ENCODE assay signal across 1 fruit fly cellular context in the genomic region with DNA sequence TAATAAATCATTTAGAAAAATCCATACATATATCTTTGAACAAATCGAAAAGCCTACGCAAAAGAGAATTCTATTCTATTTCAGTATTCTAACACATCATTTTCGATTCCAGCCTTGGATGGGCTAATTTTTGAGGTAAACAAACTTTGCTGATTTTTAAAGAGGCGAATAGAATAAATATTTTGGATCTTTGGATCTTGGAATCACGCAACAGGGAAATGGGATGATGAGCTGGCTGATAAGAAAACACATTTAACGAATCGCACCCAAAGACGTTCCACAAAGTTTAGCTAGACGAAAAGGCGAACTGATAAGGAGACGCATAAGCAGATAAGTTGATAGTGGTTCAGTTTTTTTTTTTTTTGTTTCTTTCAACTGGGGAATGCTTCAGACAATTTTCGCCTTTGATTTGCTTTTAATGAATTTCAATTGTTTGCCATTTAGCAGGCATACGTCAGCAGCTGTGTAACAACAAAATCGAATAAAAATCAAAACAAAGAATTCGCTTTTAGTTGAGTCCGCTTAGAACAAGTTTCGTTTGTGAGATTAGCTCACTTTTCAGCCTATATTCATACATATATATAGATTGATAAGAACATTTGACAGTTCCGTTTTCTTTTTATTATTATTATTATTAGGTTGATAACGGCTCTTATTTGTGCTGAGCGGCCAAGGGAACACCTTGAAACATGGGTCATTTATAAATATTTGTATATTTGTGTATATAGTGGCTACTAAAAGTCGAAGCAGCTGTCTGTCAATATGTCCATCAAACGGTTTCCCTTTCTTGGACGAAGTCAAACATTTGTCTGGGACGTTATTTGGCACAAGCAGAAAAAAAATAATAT.
TF ChIP-seq lines count a peak whose summit lies in the region.

No protein-coding gene starts in this region.

TF ChIP-seq in whole organism, embryonic, 481 proteins besides CTCF, POLR2A, EP300 and RAD21 (continued from another document and continues in another):
- TF ChIP-seq CG15696 (tag; optimal IDR thresholded peaks at IDR 0.05; lab: Kevin White, UChicago) (peak; percentile 69), Kr (GFP tag; optimal IDR thresholded peaks at IDR 0.05; lab: Kevin White, UChicago) (peak; percentile 41), CG12659 (GFP tag; optimal IDR thresholded peaks at IDR 0.05; lab: Kevin White, UChicago) (peak; percentile 1), zfh1 (GFP tag; IDR thresholded peaks at IDR 0.05; lab: Robert Waterston, UW) (no peak), zen (tag; optimal IDR thresholded peaks at IDR 0.05; lab: Kevin White, UChicago) (no peak), scrt (GFP tag; optimal IDR thresholded peaks at IDR 0.05; lab: Kevin White, UChicago) (peak; percentile 7), CG18262 (tag; optimal IDR thresholded peaks at IDR 0.05; lab: Kevin White, UChicago) (peak; percentile 20), CG10209 (GFP tag; optimal IDR thresholded peaks at IDR 0.05; lab: Kevin White, UChicago) (peak; percentile 60), CG2202 (tag; optimal IDR thresholded peaks at IDR 0.05; lab: Kevin White, UChicago) (peak; percentile 47), CG31388 (GFP tag; optimal IDR thresholded peaks at IDR 0.05; lab: Kevin White, UChicago) (no peak), Spps (tag; optimal IDR thresholded peaks at IDR 0.05; lab: Kevin White, UChicago) (no peak), CG9727 (GFP tag; optimal IDR thresholded peaks at IDR 0.05; lab: Kevin White, UChicago) (peak; percentile 35), CG11696 (GFP tag; IDR thresholded peaks at IDR 0.05; lab: Robert Waterston, UW) (no peak), psq (GFP tag; optimal IDR thresholded peaks at IDR 0.05; lab: Kevin White, UChicago) (no peak), CG4707 (GFP tag; optimal IDR thresholded peaks at IDR 0.05; lab: Kevin White, UChicago) (peak; percentile 39), CG10274 (GFP tag; optimal IDR thresholded peaks at IDR 0.05; lab: Kevin White, UChicago) (no peak), CG7372 (GFP tag; IDR thresholded peaks at IDR 0.05; lab: Robert Waterston, UW) (no peak), sqz (GFP tag; optimal IDR thresholded peaks at IDR 0.05; lab: Kevin White, UChicago) (no peak), CG30431 (GFP tag; optimal IDR thresholded peaks at IDR 0.05; lab: Kevin White, UChicago) (no peak), CG13296 (GFP tag; optimal IDR thresholded peaks at IDR 0.05; lab: Kevin White, UChicago) (no peak), CG1233 (GFP tag; optimal IDR thresholded peaks at IDR 0.05; lab: Kevin White, UChicago) (peak; percentile 10), lab (GFP tag; optimal IDR thresholded peaks at IDR 0.05; lab: Kevin White, UChicago) (peak; percentile 56), MESR4 (GFP tag; optimal IDR thresholded peaks at IDR 0.05; lab: Kevin White, UChicago) (no peak), zfh2 (GFP tag; optimal IDR thresholded peaks at IDR 0.05; lab: Kevin White, UChicago) (no peak), CG7745 (tag; optimal IDR thresholded peaks at IDR 0.05; lab: Kevin White, UChicago) (peak; percentile 64), HHEX (GFP tag; optimal IDR thresholded peaks at IDR 0.05; lab: Kevin White, UChicago) (peak; percentile 23), Asciz (GFP tag; optimal IDR thresholded peaks at IDR 0.05; lab: Kevin White, UChicago) (peak; percentile 51), CG8944 (GFP tag; optimal IDR thresholded peaks at IDR 0.05; lab: Kevin White, UChicago) (no peak), Lhr (GFP tag; optimal IDR thresholded peaks at IDR 0.05; lab: Kevin White, UChicago) (peak; percentile 9), nerfin-2 (GFP tag; IDR thresholded peaks at IDR 0.05; lab: Robert Waterston, UW; ENCODE audit: partially characterized antibody) (no peak), CG2678 (tag; optimal IDR thresholded peaks at IDR 0.05; lab: Kevin White, UChicago) (peak; percentile 41), CG18476 (GFP tag; optimal IDR thresholded peaks at IDR 0.05; lab: Kevin White, UChicago) (peak; percentile 27), pfk (GFP tag; optimal IDR thresholded peaks at IDR 0.05; lab: Kevin White, UChicago) (peak; percentile 15), z (GFP tag; IDR thresholded peaks at IDR 0.05; lab: Robert Waterston, UW) (0 out of 3 replicates have a peak, but pooled peaks have one; percentile 42), Fer3 (tag; optimal IDR thresholded peaks at IDR 0.05; lab: Kevin White, UChicago) (peak; percentile 11), onecut (GFP tag; IDR thresholded peaks at IDR 0.05; lab: Robert Waterston, UW) (0 out of 2 replicates have a peak, but pooled peaks have one; percentile 17), Atf6 (GFP tag; IDR thresholded peaks at IDR 0.05; lab: Robert Waterston, UW) (peak; percentile 31; the same call in 1 of the 2 replicates), MTF-1 (GFP tag; optimal IDR thresholded peaks at IDR 0.05; lab: Kevin White, UChicago; ENCODE audit: borderline replicate concordance) (peak; percentile 66), CG17361 (GFP tag; IDR thresholded peaks at IDR 0.05; lab: Robert Waterston, UW) (peak; percentile 19; the same call in 1 of the 3 replicates), Scr (GFP tag; IDR thresholded peaks at IDR 0.05; lab: Robert Waterston, UW; ENCODE audit: partially characterized antibody) (no peak), pzg (GFP tag; optimal IDR thresholded peaks at IDR 0.05; lab: Kevin White, UChicago) (no peak), wek (GFP tag; optimal IDR thresholded peaks at IDR 0.05; lab: Kevin White, UChicago) (peak; percentile 27), tx (GFP tag; optimal IDR thresholded peaks at IDR 0.05; lab: Kevin White, UChicago) (no peak), CG16863 (GFP tag; optimal IDR thresholded peaks at IDR 0.05; lab: Kevin White, UChicago) (no peak), Med (GFP tag; lab: Kevin White, UChicago) (peak; percentile 72), CG34376 (GFP tag; optimal IDR thresholded peaks at IDR 0.05; lab: Kevin White, UChicago) (peak; percentile 78), emc (GFP tag; optimal IDR thresholded peaks at IDR 0.05; lab: Kevin White, UChicago) (no peak), sima (GFP tag; optimal IDR thresholded peaks at IDR 0.05; lab: Kevin White, UChicago) (no peak), dmrt11E (tag; optimal IDR thresholded peaks at IDR 0.05; lab: Kevin White, UChicago) (peak; percentile 59), vnd (GFP tag; IDR thresholded peaks at IDR 0.05; lab: Robert Waterston, UW; ENCODE audit: partially characterized antibody) (no peak), chinmo (GFP tag; IDR thresholded peaks at IDR 0.05; lab: Robert Waterston, UW; ENCODE audit: partially characterized antibody) (no peak), fd102C (GFP tag; optimal IDR thresholded peaks at IDR 0.05; lab: Kevin White, UChicago) (peak; percentile 61), otp (GFP tag; IDR thresholded peaks at IDR 0.05; lab: Robert Waterston, UW) (no peak), CG12391 (tag; optimal IDR thresholded peaks at IDR 0.05; lab: Kevin White, UChicago) (no peak), tna (GFP tag; IDR thresholded peaks at IDR 0.05; lab: Robert Waterston, UW; ENCODE audit: partially characterized antibody) (no peak), Dip3 (GFP tag; optimal IDR thresholded peaks at IDR 0.05; lab: Kevin White, UChicago) (no peak), run (tag; optimal IDR thresholded peaks at IDR 0.05; lab: Kevin White, UChicago) (no peak), CG18599 (GFP tag; optimal IDR thresholded peaks at IDR 0.05; lab: Kevin White, UChicago) (peak; percentile 47), CG12942 (GFP tag; optimal IDR thresholded peaks at IDR 0.05; lab: Kevin White, UChicago) (no peak), sna (GFP tag; IDR thresholded peaks at IDR 0.05; lab: Robert Waterston, UW; ENCODE audit: partially characterized antibody) (no peak), CG17359 (tag; optimal IDR thresholded peaks at IDR 0.05; lab: Kevin White, UChicago) (peak; percentile 34), bsh (GFP tag; optimal IDR thresholded peaks at IDR 0.05; lab: Kevin White, UChicago) (peak in 1 of 2 experiments; percentile 54), croc (GFP tag; conservative IDR thresholded peaks at IDR 0.05; lab: Robert Waterston, UW) (no peak), CG10543 (GFP tag; optimal IDR thresholded peaks at IDR 0.05; lab: Kevin White, UChicago) (peak; percentile 44), CG11085 (GFP tag; IDR thresholded peaks at IDR 0.05; lab: Robert Waterston, UW) (no peak), ac (GFP tag; optimal IDR thresholded peaks at IDR 0.05; lab: Kevin White, UChicago) (peak; percentile 77), H2.0 (GFP tag; IDR thresholded peaks at IDR 0.05; lab: Robert Waterston, UW) (no peak), BtbVII (GFP tag; optimal IDR thresholded peaks at IDR 0.05; lab: Kevin White, UChicago) (peak; percentile 44), trem (tag; optimal IDR thresholded peaks at IDR 0.05; lab: Kevin White, UChicago) (no peak), CG3163 (GFP tag; optimal IDR thresholded peaks at IDR 0.05; lab: Kevin White, UChicago) (no peak), odd (GFP tag; optimal IDR thresholded peaks at IDR 0.05; lab: Kevin White, UChicago) (peak; percentile 37), CG1529 (GFP tag; optimal IDR thresholded peaks at IDR 0.05; lab: Kevin White, UChicago) (peak; percentile 31), Pdp1 (GFP tag; optimal IDR thresholded peaks at IDR 0.05; lab: Kevin White, UChicago) (peak in 1 of 2 experiments; percentile 72), danr (GFP tag; IDR thresholded peaks at IDR 0.05; lab: Robert Waterston, UW) (no peak), sc (optimal IDR thresholded peaks at IDR 0.05; lab: Kevin White, UChicago) (no peak), sc (GFP tag; optimal IDR thresholded peaks at IDR 0.05; lab: Kevin White, UChicago) (peak; percentile 57), CG13424 (tag; optimal IDR thresholded peaks at IDR 0.05; lab: Kevin White, UChicago) (peak; percentile 31), eve (GFP tag; optimal IDR thresholded peaks at IDR 0.05; lab: Kevin White, UChicago) (peak in 1 of 2 experiments; percentile 9), esg (GFP tag; conservative IDR thresholded peaks at IDR 0.05; lab: Robert Waterston, UW) (no peak), ATbp (GFP tag; optimal IDR thresholded peaks at IDR 0.05; lab: Kevin White, UChicago) (peak; percentile 48), CG12769 (tag; optimal IDR thresholded peaks at IDR 0.05; lab: Kevin White, UChicago) (peak; percentile 6), Blimp-1 (GFP tag; optimal IDR thresholded peaks at IDR 0.05; lab: Kevin White, UChicago) (peak; percentile 47), H15 (GFP tag; IDR thresholded peaks at IDR 0.05; lab: Robert Waterston, UW) (no peak), ci (GFP tag; IDR thresholded peaks at IDR 0.05; lab: Robert Waterston, UW) (no peak), CG15601 (tag; optimal IDR thresholded peaks at IDR 0.05; lab: Kevin White, UChicago) (no peak), shn (GFP tag; optimal IDR thresholded peaks at IDR 0.05; lab: Kevin White, UChicago) (no peak), h (optimal IDR thresholded peaks at IDR 0.05; lab: Kevin White, UChicago) (no peak), Jarid2 (GFP tag; optimal IDR thresholded peaks at IDR 0.05; lab: Kevin White, UChicago) (peak; percentile 10), grn (GFP tag; optimal IDR thresholded peaks at IDR 0.05; lab: Kevin White, UChicago) (peak; percentile 2), CG3995 (GFP tag; optimal IDR thresholded peaks at IDR 0.05; lab: Kevin White, UChicago) (no peak), Xrp1 (GFP tag; IDR thresholded peaks at IDR 0.05; lab: Robert Waterston, UW) (peak; percentile 49; the same call in 1 of the 2 replicates), Meics (GFP tag; optimal IDR thresholded peaks at IDR 0.05; lab: Kevin White, UChicago) (no peak), D19A (tag; optimal IDR thresholded peaks at IDR 0.05; lab: Kevin White, UChicago) (no peak), CG17385 (GFP tag; optimal IDR thresholded peaks at IDR 0.05; lab: Kevin White, UChicago) (peak; percentile 5), lilli (GFP tag; optimal IDR thresholded peaks at IDR 0.05; lab: Kevin White, UChicago) (peak; percentile 11), mld (GFP tag; IDR thresholded peaks at IDR 0.05; lab: Robert Waterston, UW; ENCODE audit: partially characterized antibody) (no peak), Chrac-16 (GFP tag; optimal IDR thresholded peaks at IDR 0.05; lab: Kevin White, UChicago) (no peak), CrebB (tag; optimal IDR thresholded peaks at IDR 0.05; lab: Kevin White, UChicago) (peak; percentile 2), CG10147 (GFP tag; optimal IDR thresholded peaks at IDR 0.05; lab: Kevin White, UChicago) (peak; percentile 31), sug (tag; optimal IDR thresholded peaks at IDR 0.05; lab: Kevin White, UChicago) (peak; percentile 56), seq (GFP tag; IDR thresholded peaks at IDR 0.05; lab: Robert Waterston, UW) (0 out of 2 replicates have a peak, but pooled peaks have one; percentile 22), gem (tag; optimal IDR thresholded peaks at IDR 0.05; lab: Kevin White, UChicago) (peak; percentile 56), CG14965 (GFP tag; optimal IDR thresholded peaks at IDR 0.05; lab: Kevin White, UChicago; ENCODE audit: borderline replicate concordance) (no peak), CG14710 (tag; optimal IDR thresholded peaks at IDR 0.05; lab: Kevin White, UChicago) (peak; percentile 36), CG18619 (GFP tag; optimal IDR thresholded peaks at IDR 0.05; lab: Kevin White, UChicago) (peak; percentile 35), Ets65A (GFP tag; lab: Kevin White, UChicago) (no peak), Ets97D (GFP tag; optimal IDR thresholded peaks at IDR 0.05; lab: Kevin White, UChicago) (no peak), HLH54F (GFP tag; optimal IDR thresholded peaks at IDR 0.05; lab: Kevin White, UChicago) (no peak), Sox102F (GFP tag; optimal IDR thresholded peaks at IDR 0.05; lab: Kevin White, UChicago) (peak; percentile 25), hbn (GFP tag; IDR thresholded peaks at IDR 0.05; lab: Robert Waterston, UW; ENCODE audit: partially characterized antibody) (no peak), Eip74EF (GFP tag; optimal IDR thresholded peaks at IDR 0.05; lab: Kevin White, UChicago) (peak in 1 of 2 experiments; percentile 23), CG33557 (GFP tag; optimal IDR thresholded peaks at IDR 0.05; lab: Kevin White, UChicago) (peak; percentile 56), CG18764 (GFP tag; optimal IDR thresholded peaks at IDR 0.05; lab: Kevin White, UChicago) (no peak), insv (GFP tag; optimal IDR thresholded peaks at IDR 0.05; lab: Kevin White, UChicago) (no peak), unpg (GFP tag; optimal IDR thresholded peaks at IDR 0.05; lab: Kevin White, UChicago) (peak; percentile 32), aop (GFP tag; IDR thresholded peaks at IDR 0.05; lab: Robert Waterston, UW) (no peak), CG11504 (tag; optimal IDR thresholded peaks at IDR 0.05; lab: Kevin White, UChicago) (peak; percentile 33), CG17186 (GFP tag; optimal IDR thresholded peaks at IDR 0.05; lab: Kevin White, UChicago) (no peak), Dref (GFP tag; IDR thresholded peaks at IDR 0.05; lab: Robert Waterston, UW) (no peak), CG6689 (GFP tag; IDR thresholded peaks at IDR 0.05; lab: Robert Waterston, UW) (no peak), Sox100B (GFP tag; optimal IDR thresholded peaks at IDR 0.05; lab: Kevin White, UChicago) (peak; percentile 46), Stat92E (GFP tag; optimal IDR thresholded peaks at IDR 0.05; lab: Kevin White, UChicago) (no peak)
